Fruit fly (Drosophila melanogaster) whole organism, embryonic: ENCODE results near the gene fit.

ENCODE experiments used
- Aef1 ChIP-seq: fragments of 200-800 bp; sonication (Bioruptor generic); IDR thresholded peaks from 3 replicates; pipeline ENCODE4 v1.3.6; 2022; ENCODE audit warnings: missing biosample characterization, missing genetic modification characterization
- Atf-2 ChIP-seq: fragments of 200-800 bp; sonication (Bioruptor generic); optimal IDR thresholded peaks from 2 replicates; lab custom pipeline; 2016; ENCODE audit warnings: missing biosample characterization, missing genetic modification characterization
- CG10274 ChIP-seq: fragments of 200-800 bp; sonication (Bioruptor generic); optimal IDR thresholded peaks from 3 replicates; lab custom pipeline; 2017; ENCODE audit warnings: missing biosample characterization, mild to moderate bottlenecking, missing genetic modification characterization
- CG10321 ChIP-seq: fragments of 200-800 bp; sonication (Bioruptor generic); IDR thresholded peaks from 2 replicates; pipeline ENCODE4 v1.3.6; 2022; ENCODE audit warnings: missing biosample characterization, missing genetic modification characterization
- CG11695 ChIP-seq: fragments of 200-800 bp; sonication (Bioruptor generic); IDR thresholded peaks from 3 replicates; pipeline ENCODE4 v1.3.6; 2022; ENCODE audit warnings: missing biosample characterization, missing genetic modification characterization
- CG12236 ChIP-seq: fragments of 200-800 bp; sonication (Bioruptor generic); optimal IDR thresholded peaks from 2 replicates; lab custom pipeline; 2016; ENCODE audit warnings: missing biosample characterization, missing genetic modification characterization
- CG13287 ChIP-seq: fragments of 200-800 bp; sonication (Bioruptor generic); IDR thresholded peaks from 2 replicates; pipeline ENCODE4 v1.3.6; 2022; ENCODE audit warnings: missing biosample characterization, missing genetic modification characterization; ENCODE audit not compliant: partially characterized antibody
- CG14860 ChIP-seq: fragments of 200-800 bp; sonication (Bioruptor generic); IDR thresholded peaks from 3 replicates; pipeline ENCODE4 v1.3.6; 2022; ENCODE audit warnings: missing biosample characterization, missing genetic modification characterization; ENCODE audit not compliant: partially characterized antibody
- CG15073 ChIP-seq: fragments of 200-800 bp; sonication (Bioruptor generic); optimal IDR thresholded peaks from 2 replicates; lab custom pipeline; 2016; ENCODE audit warnings: missing biosample characterization, missing genetic modification characterization
- CG15269 ChIP-seq: fragments of 200-800 bp; sonication (Bioruptor generic); optimal IDR thresholded peaks from 2 replicates; lab custom pipeline; 2018; ENCODE audit warnings: missing biosample characterization, mild to moderate bottlenecking, missing genetic modification characterization, moderate library complexity
- CG16815 ChIP-seq: fragments of 200-800 bp; sonication (Bioruptor generic); optimal IDR thresholded peaks from 3 replicates; lab custom pipeline; 2017; ENCODE audit warnings: missing biosample characterization, mild to moderate bottlenecking, missing genetic modification characterization
- CG17912 ChIP-seq: fragments of 200-800 bp; sonication (Bioruptor generic); optimal IDR thresholded peaks from 2 replicates; lab custom pipeline; 2018; ENCODE audit warnings: missing biosample characterization, mild to moderate bottlenecking, missing genetic modification characterization
- CG30431 ChIP-seq: fragments of 200-800 bp; sonication (Bioruptor generic); optimal IDR thresholded peaks from 2 replicates; lab custom pipeline; 2017; ENCODE audit warnings: missing biosample characterization, missing genetic modification characterization
- CG4282 ChIP-seq: fragments of 200-800 bp; sonication (Bioruptor generic); optimal IDR thresholded peaks from 2 replicates; lab custom pipeline; 2016; ENCODE audit warnings: missing biosample characterization, missing genetic modification characterization
- CG4707 ChIP-seq: fragments of 200-800 bp; sonication (Bioruptor generic); optimal IDR thresholded peaks from 2 replicates; lab custom pipeline; 2018; ENCODE audit warnings: missing biosample characterization, mild to moderate bottlenecking, missing genetic modification characterization, moderate library complexity
- CG5180 ChIP-seq: fragments of 200-800 bp; sonication (Bioruptor generic); optimal IDR thresholded peaks from 3 replicates; lab custom pipeline; 2017; ENCODE audit warnings: missing biosample characterization, missing genetic modification characterization, mild to moderate bottlenecking, moderate library complexity, missing genetic modification reagents
- CG7372 ChIP-seq: fragments of 200-800 bp; sonication (Bioruptor generic); IDR thresholded peaks from 2 replicates; pipeline ENCODE4 v1.3.6; 2022; ENCODE audit warnings: missing biosample characterization, missing genetic modification characterization
- CG7556 ChIP-seq: fragments of 200-800 bp; sonication (Bioruptor generic); optimal IDR thresholded peaks from 2 replicates; lab custom pipeline; 2017; ENCODE audit warnings: missing biosample characterization, mild to moderate bottlenecking, missing genetic modification characterization
- CG8765 ChIP-seq: fragments of 200-800 bp; sonication (Bioruptor generic); IDR thresholded peaks from 2 replicates; pipeline ENCODE4 v1.3.6; 2022; ENCODE audit warnings: missing biosample characterization, missing genetic modification characterization
- CG9876 ChIP-seq: fragments of 200-800 bp; sonication (Bioruptor generic); optimal IDR thresholded peaks from 2 replicates; lab custom pipeline; 2016; ENCODE audit warnings: missing biosample characterization, missing genetic modification characterization
- Dbx ChIP-seq: fragments of 200-800 bp; sonication (Bioruptor generic); IDR thresholded peaks from 3 replicates; pipeline ENCODE4 v1.3.6; 2022; ENCODE audit warnings: missing biosample characterization, missing genetic modification characterization
- E2f1 ChIP-seq: fragments of 200-800 bp; sonication (Bioruptor generic); IDR thresholded peaks from 2 replicates; pipeline ENCODE4 v1.3.6; 2022; ENCODE audit warnings: missing biosample characterization, missing genetic modification characterization
- Hr39 ChIP-seq: fragments of >200 bp; optimal IDR thresholded peaks from 2 replicates; lab custom pipeline; 2017
- Hsf ChIP-seq: fragments of 200-800 bp; sonication (Bioruptor generic); optimal IDR thresholded peaks from 3 replicates; lab custom pipeline; 2016; ENCODE audit warnings: missing biosample characterization, missing genetic modification characterization
- Mad ChIP-seq: fragments of 200-800 bp; sonication (Bioruptor generic); optimal IDR thresholded peaks from 2 replicates; lab custom pipeline; 2016; ENCODE audit warnings: missing biosample characterization, missing genetic modification characterization
- Neu2 ChIP-seq: fragments of 200-800 bp; sonication (Bioruptor generic); optimal IDR thresholded peaks from 3 replicates; lab custom pipeline; 2016; ENCODE audit warnings: missing biosample characterization, missing genetic modification characterization, borderline replicate concordance
- Oli ChIP-seq: fragments of 200-800 bp; sonication (Bioruptor generic); optimal IDR thresholded peaks from 2 replicates; lab custom pipeline; 2018; ENCODE audit warnings: missing biosample characterization, mild to moderate bottlenecking, missing genetic modification characterization, moderate library complexity
- Optix ChIP-seq: fragments of 200-800 bp; sonication (Bioruptor generic); IDR thresholded peaks from 3 replicates; pipeline ENCODE4 v1.3.6; 2022; ENCODE audit warnings: missing biosample characterization, missing genetic modification characterization
- Poxn ChIP-seq: fragments of 200-800 bp; sonication (Bioruptor generic); IDR thresholded peaks from 2 replicates; pipeline ENCODE4 v1.3.6; 2022; ENCODE audit warnings: missing biosample characterization, missing genetic modification characterization
- Ravus ChIP-seq: fragments of 200-800 bp; sonication (Bioruptor generic); IDR thresholded peaks from 2 replicates; pipeline ENCODE4 v1.3.6; 2022; ENCODE audit warnings: missing biosample characterization, missing genetic modification characterization
- Scr ChIP-seq: fragments of 200-800 bp; sonication (Bioruptor generic); IDR thresholded peaks from 2 replicates; pipeline ENCODE4 v1.3.6; 2022; ENCODE audit warnings: missing biosample characterization, missing genetic modification characterization; ENCODE audit not compliant: partially characterized antibody
- Sry-β ChIP-seq: fragments of 200-800 bp; sonication (Bioruptor generic); optimal IDR thresholded peaks from 2 replicates; lab custom pipeline; 2018; ENCODE audit warnings: missing biosample characterization, mild to moderate bottlenecking, missing genetic modification characterization, moderate library complexity
- Sry-δ ChIP-seq: fragments of 200-800 bp; sonication (Bioruptor generic); optimal IDR thresholded peaks from 2 replicates; lab custom pipeline; 2016; ENCODE audit warnings: missing biosample characterization, missing genetic modification characterization
- Stat92E ChIP-seq, 3 experiments: fragments of >200 bp in 2 of 3; fragments of 200-800 bp in 1 of 3; sonication (Bioruptor generic) in 1 of 3; optimal IDR thresholded peaks; 2 replicates each; lab custom pipeline; 2017 to 2019; ENCODE audit warnings: missing biosample characterization in 3 of 3, missing genetic modification characterization in 3 of 3, mild to moderate bottlenecking in 1 of 3, moderate library complexity in 1 of 3
- Xrp1 ChIP-seq: fragments of 200-800 bp; sonication (Bioruptor generic); IDR thresholded peaks from 2 replicates; pipeline ENCODE4 v1.3.6; 2022; ENCODE audit warnings: missing biosample characterization, missing genetic modification characterization
- amos ChIP-seq: fragments of 200-800 bp; sonication (Bioruptor generic); IDR thresholded peaks from 2 replicates; pipeline ENCODE4 v1.3.6; 2022; ENCODE audit warnings: missing biosample characterization, missing genetic modification characterization; ENCODE audit not compliant: partially characterized antibody
- bab2 ChIP-seq: fragments of 200-800 bp; sonication (Bioruptor generic); optimal IDR thresholded peaks from 2 replicates; lab custom pipeline; 2016; ENCODE audit warnings: missing biosample characterization, missing genetic modification characterization
- bigmax ChIP-seq: fragments of 200-800 bp; sonication (Bioruptor generic); optimal IDR thresholded peaks from 2 replicates; lab custom pipeline; 2018; ENCODE audit warnings: missing biosample characterization, mild to moderate bottlenecking, missing genetic modification characterization
- cas ChIP-seq: fragments of 200-800 bp; sonication (Bioruptor generic); IDR thresholded peaks from 2 replicates; pipeline ENCODE4 v1.3.6; 2022; ENCODE audit warnings: missing biosample characterization, missing genetic modification characterization
- danr ChIP-seq: fragments of 200-800 bp; sonication (Bioruptor generic); IDR thresholded peaks from 2 replicates; pipeline ENCODE4 v1.3.6; 2022; ENCODE audit warnings: missing biosample characterization, missing genetic modification characterization
- dmrt99B ChIP-seq: fragments of 200-800 bp; sonication (Bioruptor generic); optimal IDR thresholded peaks from 2 replicates; lab custom pipeline; 2018; ENCODE audit warnings: missing biosample characterization, mild to moderate bottlenecking, missing genetic modification characterization, moderate library complexity
- ewg ChIP-seq: fragments of 200-800 bp; sonication (Bioruptor generic); optimal IDR thresholded peaks from 3 replicates; lab custom pipeline; 2017; ENCODE audit warnings: mild to moderate bottlenecking, missing biosample characterization, missing genetic modification reagents, missing genetic modification characterization
- eyg ChIP-seq: fragments of 200-800 bp; sonication (Bioruptor generic); optimal IDR thresholded peaks from 3 replicates; lab custom pipeline; 2016; ENCODE audit warnings: missing biosample characterization, missing genetic modification characterization
- jing ChIP-seq: fragments of 200-800 bp; sonication (Bioruptor generic); optimal IDR thresholded peaks from 2 replicates; lab custom pipeline; 2018; ENCODE audit warnings: missing biosample characterization, mild to moderate bottlenecking, missing genetic modification characterization
- luna ChIP-seq: fragments of 200-800 bp; sonication (Bioruptor generic); optimal IDR thresholded peaks from 2 replicates; lab custom pipeline; 2016; ENCODE audit warnings: missing biosample characterization, missing genetic modification characterization
- otp ChIP-seq: fragments of 200-800 bp; sonication (Bioruptor generic); IDR thresholded peaks from 3 replicates; pipeline ENCODE4, ENCODE4 v1.3.6; 2022; ENCODE audit warnings: missing biosample characterization, missing genetic modification characterization
- pros ChIP-seq: fragments of 200-800 bp; sonication (Bioruptor generic); optimal IDR thresholded peaks from 3 replicates; lab custom pipeline; 2019; ENCODE audit warnings: missing biosample characterization, mild to moderate bottlenecking, missing genetic modification characterization, moderate library complexity
- scrt ChIP-seq: fragments of 200-800 bp; sonication (Bioruptor generic); optimal IDR thresholded peaks from 2 replicates; lab custom pipeline; 2018; ENCODE audit warnings: missing biosample characterization, mild to moderate bottlenecking, missing genetic modification characterization, moderate library complexity
- stc ChIP-seq: fragments of 200-800 bp; sonication (Bioruptor generic); IDR thresholded peaks from 2 replicates; pipeline ENCODE4 v1.3.6; 2022; ENCODE audit warnings: missing biosample characterization, missing genetic modification characterization
- zfh2 ChIP-seq: fragments of 200-800 bp; sonication (Bioruptor generic); optimal IDR thresholded peaks from 2 replicates; lab custom pipeline; 2016; ENCODE audit warnings: missing biosample characterization, missing genetic modification characterization

The fit gene

DNA sequence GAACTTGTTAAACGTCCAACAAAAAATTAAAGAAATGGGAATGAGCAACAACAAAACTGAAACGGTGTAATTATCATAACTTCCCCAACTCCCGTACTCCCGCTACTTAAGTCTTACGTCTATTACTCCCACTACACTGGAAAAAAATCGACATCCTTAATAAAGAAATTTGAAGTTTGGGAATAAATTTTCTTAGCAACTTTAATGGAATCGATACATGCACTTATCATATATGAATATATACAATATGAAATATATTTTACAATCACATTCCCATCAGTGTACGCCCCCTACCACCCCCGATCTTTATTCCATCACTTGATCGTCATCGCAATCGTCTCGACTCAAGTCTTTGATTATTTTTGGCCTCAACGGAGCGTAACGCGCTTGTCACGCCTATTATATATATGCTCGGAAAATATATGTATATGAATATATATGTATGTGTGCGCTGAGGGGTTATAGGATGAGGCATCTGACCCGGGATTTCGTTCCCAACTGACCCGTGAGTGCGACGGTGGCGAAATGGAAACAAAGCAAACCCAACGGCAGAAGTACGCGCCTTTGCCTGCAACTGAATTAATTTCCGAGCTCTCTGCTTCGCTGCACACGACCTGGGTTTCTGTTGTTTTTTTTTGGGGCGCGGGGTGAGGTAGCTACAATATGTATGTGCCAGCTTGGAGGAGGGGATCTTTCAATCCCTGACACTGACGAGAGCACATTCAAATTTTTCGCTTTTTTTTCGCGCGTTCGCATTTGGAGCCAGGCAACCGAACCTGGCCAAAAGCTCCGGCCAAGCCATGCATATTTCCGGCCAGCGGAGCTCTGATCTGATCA lies 49.8 kb downstream of the fit start:
- TF ChIP-seq Sry-β (GFP tag; lab: Kevin White, UChicago) (no peak), Hsf (GFP tag; lab: Kevin White, UChicago) (peak; percentile 20), Aef1 (GFP tag; lab: Robert Waterston, UW) (no peak), CG15269 (tag; lab: Kevin White, UChicago) (peak; percentile 21), Ravus (no peak), E2f1 (GFP tag; lab: Robert Waterston, UW) (no peak), Hr39 (lab: Kevin White, UChicago) (no peak), CG15073 (GFP tag; lab: Kevin White, UChicago) (no peak), eyg (GFP tag; lab: Kevin White, UChicago) (no peak), CG11695 (no peak), Stat92E (GFP tag; optimal IDR thresholded peaks at IDR 0.05; lab: Kevin White, UChicago) (no peak), CG7556 (GFP tag; lab: Kevin White, UChicago) (peak; percentile 45), Scr (no peak), bab2 (GFP tag; lab: Kevin White, UChicago) (no peak), Xrp1 (peak; percentile 69), scrt (GFP tag; lab: Kevin White, UChicago) (no peak), Mad (GFP tag; lab: Kevin White, UChicago) (no peak), cas (GFP tag; lab: Robert Waterston, UW) (no peak), CG9876 (GFP tag; lab: Kevin White, UChicago) (no peak), CG10274 (GFP tag; lab: Kevin White, UChicago) (no peak), CG4282 (GFP tag; lab: Kevin White, UChicago) (no peak), amos (GFP tag; lab: Robert Waterston, UW) (no peak), Oli (tag; lab: Kevin White, UChicago) (peak; percentile 51), Poxn (no peak), Atf-2 (no peak), danr (GFP tag; lab: Robert Waterston, UW) (no peak), CG4707 (no peak), otp (GFP tag; lab: Robert Waterston, UW) (no peak), CG5180 (no peak), CG7372 (GFP tag; lab: Robert Waterston, UW) (no peak), stc (no peak), Optix (GFP tag; lab: Robert Waterston, UW) (no peak), CG14860 (no peak), CG8765 (no peak), CG17912 (GFP tag; lab: Kevin White, UChicago) (no peak), jing (GFP tag; lab: Kevin White, UChicago) (no peak), CG12236 (GFP tag; lab: Kevin White, UChicago) (no peak), CG16815 (peak; percentile 7), pros (GFP tag; lab: Kevin White, UChicago) (peak; percentile 77), Sry-δ (GFP tag; lab: Kevin White, UChicago) (no peak), zfh2 (GFP tag; lab: Kevin White, UChicago) (no peak), CG13287 (GFP tag; lab: Robert Waterston, UW) (no peak), luna (no peak), CG30431 (GFP tag; lab: Kevin White, UChicago) (no peak), bigmax (no peak), Dbx (GFP tag; lab: Robert Waterston, UW) (no peak), dmrt99B (peak; percentile 26), Neu2 (GFP tag; lab: Kevin White, UChicago) (no peak), ewg (GFP tag; lab: Kevin White, UChicago) (no peak), CG10321 (GFP tag; lab: Robert Waterston, UW) (no peak)
